Fruit fly (Drosophila melanogaster) whole organism, pupa: ENCODE results near the gene CG17141.

ENCODE experiments used
- CG12605 ChIP-seq: fragments of 200-800 bp; sonication (Bioruptor generic); IDR thresholded peaks from 2 replicates; pipeline ENCODE4 v1.3.6; 2022; ENCODE audit warnings: missing biosample characterization, missing genetic modification characterization
- CG32121 ChIP-seq: fragments of 200-800 bp; sonication (Bioruptor generic); IDR thresholded peaks from 2 replicates; pipeline ENCODE4 v1.3.6; 2022; ENCODE audit warnings: missing biosample characterization, missing genetic modification characterization
- gl ChIP-seq: fragments of 200-800 bp; sonication (Bioruptor generic); optimal IDR thresholded peaks from 2 replicates; lab custom pipeline; 2018; ENCODE audit warnings: missing biosample characterization, mild to moderate bottlenecking, missing genetic modification characterization

- TF ChIP-seq CG12605, result no peak
- TF ChIP-seq gl, result no peak
- no peak for TF ChIP-seq CG32121
Observed at dm6 chr3R:22747423-22748090, at the start of gene CG17141.
